Worm (Caenorhabditis elegans) whole organism, L1 larva: ENCODE results near the gene nhr-102.

Experiments
- C04F5.9 ChIP-seq: sonication (generic microtip); optimal IDR thresholded peaks from 2 replicates; lab custom pipeline; 2016; ENCODE audit warnings: missing genetic modification characterization, missing compliant biosample characterization
- C16A3.4 ChIP-seq: fragments of 150-350 bp; optimal IDR thresholded peaks from 2 replicates; lab custom pipeline; 2014; ENCODE audit warnings: missing biosample characterization, missing genetic modification characterization
- aly-2 ChIP-seq: fragments of 150-350 bp; optimal IDR thresholded peaks from 2 replicates; lab custom pipeline; 2014; ENCODE audit warnings: missing biosample characterization, missing genetic modification characterization
- ceh-63 ChIP-seq: fragments of 200-800 bp; sonication (Bioruptor generic); optimal IDR thresholded peaks from 2 replicates; lab custom pipeline; 2018; ENCODE audit warnings: mild to moderate bottlenecking, missing genetic modification characterization, missing compliant biosample characterization
- ceh-82 ChIP-seq, 3 experiments: fragments of 150-350 bp in 1 of 3; sonication (generic microtip) in 2 of 3; optimal IDR thresholded peaks; 2 replicates each; lab custom pipeline; 2014 to 2017; ENCODE audit warnings: missing biosample characterization in 3 of 3, missing genetic modification characterization in 3 of 3
- ceh-90 ChIP-seq: sonication (generic microtip); optimal IDR thresholded peaks from 2 replicates; lab custom pipeline; 2016; ENCODE audit warnings: missing genetic modification characterization, missing compliant biosample characterization
- dsc-1 ChIP-seq: sonication (generic microtip); optimal IDR thresholded peaks from 2 replicates; lab custom pipeline; 2016; ENCODE audit warnings: mild to moderate bottlenecking, missing genetic modification characterization, missing compliant biosample characterization
- efl-1 ChIP-seq, 4 experiments: fragments of 150-350 bp; optimal IDR thresholded peaks in 3 of 4; peaks in 1 of 4; 1 replicate in 1 of 4; 2 replicates in 3 of 4; lab custom pipeline; 2014; ENCODE audit warnings: missing biosample characterization in 2 of 4, missing genetic modification characterization in 2 of 4, missing genetic modification reagents in 2 of 4
- egl-13 ChIP-seq: sonication (generic microtip); optimal IDR thresholded peaks from 2 replicates; lab custom pipeline; 2016; ENCODE audit warnings: missing genotype, missing genetic modification reagents, missing genetic modification characterization, missing compliant biosample characterization
- egl-27 ChIP-seq, 2 experiments: fragments of 150-350 bp in 1 of 2; sonication (generic microtip); optimal IDR thresholded peaks; 3 replicates each; lab custom pipeline; 2017 to 2018; ENCODE audit warnings: missing biosample characterization in 2 of 2, missing genetic modification characterization in 2 of 2, missing genetic modification reagents in 2 of 2
- fkh-4 ChIP-seq: sonication (generic microtip); optimal IDR thresholded peaks from 2 replicates; lab custom pipeline; 2016; ENCODE audit warnings: missing compliant biosample characterization, missing genetic modification characterization, borderline replicate concordance
- fkh-8 ChIP-seq: sonication (generic microtip); optimal IDR thresholded peaks from 2 replicates; lab custom pipeline; 2016; ENCODE audit warnings: mild to moderate bottlenecking, missing genetic modification characterization, missing compliant biosample characterization
- fos-1 ChIP-seq: fragments of 150-350 bp; optimal IDR thresholded peaks from 2 replicates; lab custom pipeline; 2014; ENCODE audit warnings: missing biosample characterization, missing genetic modification characterization
- grh-1 ChIP-seq: fragments of 200-800 bp; sonication (Bioruptor generic); IDR thresholded peaks from 2 replicates; pipeline ENCODE4 v1.3.6; 2022; ENCODE audit warnings: missing genetic modification reagents, missing genetic modification characterization, missing compliant biosample characterization
- hlh-17 ChIP-seq: fragments of 200-800 bp; sonication (Bioruptor generic); optimal IDR thresholded peaks from 2 replicates; lab custom pipeline; 2018; ENCODE audit warnings: missing genetic modification characterization, mild to moderate bottlenecking, missing compliant biosample characterization, moderate library complexity, borderline replicate concordance
- irx-1 ChIP-seq: sonication (generic microtip); optimal IDR thresholded peaks from 2 replicates; lab custom pipeline; 2016; ENCODE audit warnings: missing genetic modification characterization, missing compliant biosample characterization
- jun-1 ChIP-seq: fragments of 150-350 bp; optimal IDR thresholded peaks from 2 replicates; lab custom pipeline; 2014; ENCODE audit warnings: missing biosample characterization, missing genetic modification reagents, missing genetic modification characterization
- lin-13 ChIP-seq: fragments of 150-350 bp; optimal IDR thresholded peaks from 2 replicates; lab custom pipeline; 2014; ENCODE audit warnings: missing biosample characterization, missing genetic modification reagents, missing genetic modification characterization
- lin-14 ChIP-seq: fragments of 200-800 bp; sonication (Bioruptor generic); optimal IDR thresholded peaks from 2 replicates; lab custom pipeline; 2018; ENCODE audit warnings: mild to moderate bottlenecking, missing genetic modification characterization, moderate library complexity, missing compliant biosample characterization
- lin-15B ChIP-seq: fragments of 150-350 bp; sonication (generic microtip); optimal IDR thresholded peaks from 3 replicates; lab custom pipeline; 2014; ENCODE audit warnings: missing biosample characterization, missing genetic modification characterization
- lin-35 ChIP-seq, 2 experiments: fragments of 150-350 bp; optimal IDR thresholded peaks; 2 replicates each; lab custom pipeline; 2014; ENCODE audit warnings: missing biosample characterization in 2 of 2, missing genetic modification characterization in 2 of 2, missing genetic modification reagents in 2 of 2
- lin-39 ChIP-seq: fragments of 150-350 bp; optimal IDR thresholded peaks from 2 replicates; lab custom pipeline; 2014; ENCODE audit warnings: missing biosample characterization, missing genetic modification reagents, missing genetic modification characterization
- lir-3 ChIP-seq: sonication (generic microtip); optimal IDR thresholded peaks from 2 replicates; lab custom pipeline; 2016; ENCODE audit warnings: mild to moderate bottlenecking, missing genetic modification characterization, moderate library complexity, missing compliant biosample characterization; ENCODE audit not compliant: poor library complexity
- lsy-2 ChIP-seq, 2 experiments: fragments of 150-350 bp; optimal IDR thresholded peaks; 2 replicates each; lab custom pipeline; 2014; ENCODE audit warnings: missing biosample characterization in 2 of 2, missing genetic modification characterization in 2 of 2
- mab-9 ChIP-seq: fragments of 200-800 bp; sonication (Bioruptor generic); IDR thresholded peaks from 2 replicates; pipeline ENCODE4 v1.3.6; 2022; ENCODE audit warnings: missing genetic modification reagents, missing genetic modification characterization, missing compliant biosample characterization
- mdl-1 ChIP-seq, 2 experiments: fragments of 150-350 bp; optimal IDR thresholded peaks; 2 replicates each; lab custom pipeline; 2014 to 2017; ENCODE audit warnings: missing biosample characterization in 2 of 2, missing genetic modification characterization in 2 of 2, inconsistent platforms in 1 of 2
- mef-2 ChIP-seq: fragments of 150-350 bp; optimal IDR thresholded peaks from 2 replicates; lab custom pipeline; 2014; ENCODE audit warnings: missing biosample characterization, missing genetic modification characterization
- nhr-237 ChIP-seq: fragments of 150-350 bp; optimal IDR thresholded peaks from 2 replicates; lab custom pipeline; 2014; ENCODE audit warnings: missing biosample characterization, missing genetic modification characterization
- nhr-71 ChIP-seq: sonication (generic microtip); optimal IDR thresholded peaks from 2 replicates; lab custom pipeline; 2016; ENCODE audit warnings: mild to moderate bottlenecking, missing genetic modification characterization, moderate library complexity, missing compliant biosample characterization
- nhr-76 ChIP-seq: sonication (generic microtip); optimal IDR thresholded peaks from 2 replicates; lab custom pipeline; 2017; ENCODE audit warnings: missing biosample characterization, missing genetic modification characterization
- nhr-84 ChIP-seq: sonication (generic microtip); optimal IDR thresholded peaks from 2 replicates; lab custom pipeline; 2017; ENCODE audit warnings: missing biosample characterization, missing genetic modification characterization
- nhr-90 ChIP-seq: sonication (generic microtip); optimal IDR thresholded peaks from 2 replicates; lab custom pipeline; 2016; ENCODE audit warnings: mild to moderate bottlenecking, missing genetic modification characterization, missing compliant biosample characterization; ENCODE audit not compliant: poor library complexity
- pag-3 ChIP-seq: sonication (generic microtip); optimal IDR thresholded peaks from 2 replicates; lab custom pipeline; 2017; ENCODE audit warnings: missing genetic modification characterization, mild to moderate bottlenecking, missing compliant biosample characterization, antibody characterized with exemption, borderline replicate concordance; ENCODE audit not compliant: insufficient read depth
- pax-3 ChIP-seq: fragments of 200-800 bp; sonication (Bioruptor generic); optimal IDR thresholded peaks from 2 replicates; lab custom pipeline; 2018; ENCODE audit warnings: mild to moderate bottlenecking, missing genetic modification characterization, moderate library complexity, missing compliant biosample characterization
- pqm-1 ChIP-seq: sonication (generic microtip); optimal IDR thresholded peaks from 3 replicates; lab custom pipeline; 2017; ENCODE audit warnings: missing biosample characterization, missing genetic modification characterization
- snpc-4 ChIP-seq: fragments of 150-350 bp; optimal IDR thresholded peaks from 2 replicates; lab custom pipeline; 2014; ENCODE audit warnings: missing biosample characterization, missing genetic modification characterization
- snu-23 ChIP-seq: sonication (generic microtip); optimal IDR thresholded peaks from 2 replicates; lab custom pipeline; 2016; ENCODE audit warnings: missing genetic modification characterization, missing compliant biosample characterization
- sptf-1 ChIP-seq: fragments of 150-350 bp; optimal IDR thresholded peaks from 2 replicates; lab custom pipeline; 2014; ENCODE audit warnings: missing biosample characterization, missing genetic modification characterization
- swsn-7 ChIP-seq: sonication (generic microtip); optimal IDR thresholded peaks from 2 replicates; lab custom pipeline; 2016; ENCODE audit warnings: missing genetic modification characterization, missing compliant biosample characterization
- unc-62 ChIP-seq: fragments of 150-350 bp; optimal IDR thresholded peaks from 2 replicates; lab custom pipeline; 2014; ENCODE audit warnings: missing biosample characterization, missing genetic modification reagents, missing genetic modification characterization
- unc-86 ChIP-seq: sonication (generic microtip); optimal IDR thresholded peaks from 2 replicates; lab custom pipeline; 2016; ENCODE audit warnings: missing genetic modification characterization, missing compliant biosample characterization
- unc-98 ChIP-seq: fragments of 200-800 bp; sonication (Bioruptor generic); IDR thresholded peaks from 2 replicates; pipeline ENCODE4 v1.3.6; 2022; ENCODE audit warnings: missing genetic modification characterization, missing compliant biosample characterization
- vab-15 ChIP-seq: sonication (generic microtip); optimal IDR thresholded peaks from 2 replicates; lab custom pipeline; 2017; ENCODE audit warnings: missing genotype, mild to moderate bottlenecking, missing genetic modification characterization, missing compliant biosample characterization
- ztf-4 ChIP-seq: fragments of 150-350 bp; optimal IDR thresholded peaks from 2 replicates; lab custom pipeline; 2014; ENCODE audit warnings: missing biosample characterization, missing genetic modification characterization

nhr-102 gene

DNA sequence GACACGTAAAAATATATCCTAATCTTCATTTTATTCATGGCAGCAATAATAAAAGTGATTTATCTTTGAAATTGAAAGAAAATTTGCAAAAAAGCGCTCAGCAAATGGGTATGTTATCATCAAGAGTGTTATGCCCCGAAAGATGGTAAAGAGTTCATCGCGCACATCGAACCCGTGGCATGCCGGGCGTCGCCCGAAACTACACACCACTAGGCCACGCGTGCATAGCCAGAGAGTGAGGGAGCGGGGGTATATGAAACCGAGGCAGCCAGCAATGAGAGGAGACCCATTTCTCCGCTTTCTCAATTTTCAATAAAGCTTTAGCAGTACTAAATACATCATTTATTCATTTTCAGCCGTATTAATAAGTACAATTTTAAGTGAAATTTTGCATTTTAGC lies 2.4 kb downstream of the nhr-102 start (continued):
- TF ChIP-seq unc-98 (GFP tag; lab: Robert Waterston, UW) (no peak), unc-62 (GFP tag; lab: Kevin White, UChicago) (no peak), C04F5.9 (no peak), sptf-1 (tag; lab: Kevin White, UChicago) (no peak), fkh-4 (tag; lab: Kevin White, UChicago) (no peak), mdl-1 (tag; optimal IDR thresholded peaks at IDR 0.05; lab: Kevin White, UChicago) (peak in 1 of 2 experiments; percentile 76), lin-14 (GFP tag; lab: Kevin White, UChicago) (no peak), jun-1 (no peak), lir-3 (peak; percentile 8), vab-15 (tag; lab: Kevin White, UChicago) (no peak), ztf-4 (tag; lab: Kevin White, UChicago) (peak; percentile 8), nhr-71 (peak; percentile 76), ceh-63 (GFP tag; lab: Kevin White, UChicago) (peak; percentile 7), C16A3.4 (peak; percentile 78), hlh-17 (GFP tag; lab: Kevin White, UChicago) (no peak), unc-86 (peak; percentile 52), egl-27 (tag; optimal IDR thresholded peaks at IDR 0.05; lab: Kevin White, UChicago) (no peak), ceh-82 (tag; optimal IDR thresholded peaks at IDR 0.05; lab: Kevin White, UChicago) (peak; percentile 22 to 85 (median 71)), nhr-90 (tag; lab: Kevin White, UChicago) (peak; percentile 76), egl-13 (peak; percentile 52), dsc-1 (peak; percentile 71), swsn-7 (tag; lab: Kevin White, UChicago) (peak; percentile 69), pqm-1 (tag; lab: Kevin White, UChicago) (no peak), mab-9 (GFP tag; lab: Robert Waterston, UW) (peak; percentile 42; the same call in 1 of the 2 replicates), lsy-2 (tag; optimal IDR thresholded peaks at IDR 0.05; lab: Kevin White, UChicago) (peak; percentile 48 to 63), grh-1 (GFP tag; lab: Robert Waterston, UW) (peak; percentile 25; the same call in 1 of the 2 replicates), aly-2 (peak; percentile 44), nhr-84 (no peak), snpc-4 (tag; lab: Kevin White, UChicago) (peak; percentile 66), fkh-8 (tag; lab: Kevin White, UChicago) (peak; percentile 86), pax-3 (tag; lab: Kevin White, UChicago) (peak; percentile 58), snu-23 (GFP tag; lab: Kevin White, UChicago) (peak; percentile 81), irx-1 (tag; lab: Kevin White, UChicago) (peak; percentile 41), nhr-76 (no peak), ceh-90 (tag; lab: Kevin White, UChicago) (no peak), mef-2 (no peak), lin-35 (GFP tag; optimal IDR thresholded peaks at IDR 0.05; lab: Kevin White, UChicago) (peak; percentile 52 to 82), lin-13 (GFP tag; lab: Kevin White, UChicago) (no peak), lin-15B (tag; lab: Kevin White, UChicago) (no peak), nhr-237 (tag; lab: Kevin White, UChicago) (no peak), fos-1 (tag; lab: Kevin White, UChicago) (peak; percentile 48), pag-3 (tag; lab: Kevin White, UChicago) (no peak), efl-1 (optimal IDR thresholded peaks at IDR 0.05; lab: Kevin White, UChicago) (peak; percentile 52 to 66), efl-1 (GFP tag; optimal IDR thresholded peaks at IDR 0.05 in 1 of 2; lab: Kevin White, UChicago) (peak; percentile 51 to 96), lin-39 (no peak)
